Fruit fly (Drosophila melanogaster) whole organism, prepupa: ENCODE measurements around the gene yps.

Source experiments
- Blimp-1 ChIP-seq: fragments of 200-800 bp; sonication (Bioruptor generic); optimal IDR thresholded peaks from 3 replicates; lab custom pipeline; 2017; ENCODE audit warnings: missing biosample characterization, missing genetic modification characterization, mild to moderate bottlenecking, moderate library complexity, missing genetic modification reagents
- CG10631 ChIP-seq: fragments of 200-800 bp; sonication (Bioruptor generic); optimal IDR thresholded peaks from 2 replicates; lab custom pipeline; 2016; ENCODE audit warnings: missing biosample characterization, missing genetic modification characterization
- CG10669 ChIP-seq: fragments of 200-800 bp; sonication (Bioruptor generic); optimal IDR thresholded peaks from 3 replicates; lab custom pipeline; 2018; ENCODE audit warnings: missing biosample characterization, mild to moderate bottlenecking, missing genetic modification characterization, moderate library complexity
- CG11762 ChIP-seq: fragments of 200-800 bp; sonication (Bioruptor generic); optimal IDR thresholded peaks from 3 replicates; lab custom pipeline; 2016; ENCODE audit warnings: missing biosample characterization, missing genetic modification characterization; ENCODE audit not compliant: insufficient read depth
- CG11902 ChIP-seq: fragments of 200-800 bp; sonication (Bioruptor generic); optimal IDR thresholded peaks from 3 replicates; lab custom pipeline; 2016; ENCODE audit warnings: missing biosample characterization, missing genetic modification characterization
- CG15336 ChIP-seq: fragments of 200-800 bp; sonication (Bioruptor generic); IDR thresholded peaks from 2 replicates; pipeline ENCODE4 v1.3.6; 2022; ENCODE audit warnings: missing biosample characterization, missing genetic modification characterization
- CG1621 ChIP-seq: fragments of 200-800 bp; sonication (Bioruptor generic); optimal IDR thresholded peaks from 3 replicates; lab custom pipeline; 2018; ENCODE audit warnings: missing biosample characterization, mild to moderate bottlenecking, missing genetic modification characterization
- CG16779 ChIP-seq: fragments of 200-800 bp; sonication (Bioruptor generic); optimal IDR thresholded peaks from 3 replicates; lab custom pipeline; 2017; ENCODE audit warnings: missing biosample characterization, mild to moderate bottlenecking, missing genetic modification characterization
- CG3032 ChIP-seq: fragments of 200-800 bp; optimal IDR thresholded peaks from 2 replicates; lab custom pipeline; 2019; ENCODE audit warnings: missing biosample characterization, mild to moderate bottlenecking, missing genetic modification characterization, moderate library complexity
- CG31627 ChIP-seq: fragments of 200-800 bp; sonication (Bioruptor generic); optimal IDR thresholded peaks from 3 replicates; lab custom pipeline; 2016; ENCODE audit warnings: missing biosample characterization, missing genetic modification characterization
- CG32006 ChIP-seq: fragments of 200-800 bp; sonication (Bioruptor generic); optimal IDR thresholded peaks from 3 replicates; lab custom pipeline; 2017; ENCODE audit warnings: missing biosample characterization, mild to moderate bottlenecking, missing genetic modification characterization
- CG3919 ChIP-seq: fragments of 200-800 bp; sonication (Bioruptor generic); optimal IDR thresholded peaks from 3 replicates; lab custom pipeline; 2016; ENCODE audit warnings: missing biosample characterization, missing genetic modification characterization
- CG4318 ChIP-seq: fragments of 200-800 bp; sonication (Bioruptor generic); optimal IDR thresholded peaks from 3 replicates; lab custom pipeline; 2017; ENCODE audit warnings: missing biosample characterization, mild to moderate bottlenecking, missing genetic modification characterization
- CG6163 ChIP-seq: fragments of 200-800 bp; sonication (Bioruptor generic); IDR thresholded peaks from 3 replicates; pipeline ENCODE4 v1.3.6; 2022; ENCODE audit warnings: missing biosample characterization, missing genetic modification characterization
- CG6276 ChIP-seq: fragments of 200-800 bp; sonication (Bioruptor generic); optimal IDR thresholded peaks from 2 replicates; lab custom pipeline; 2017; ENCODE audit warnings: missing biosample characterization, mild to moderate bottlenecking, missing genetic modification characterization
- CG6792 ChIP-seq: fragments of 200-800 bp; sonication (Bioruptor generic); optimal IDR thresholded peaks from 3 replicates; lab custom pipeline; 2016; ENCODE audit warnings: missing biosample characterization, missing genetic modification characterization
- CG6854 ChIP-seq: fragments of 200-800 bp; sonication (Bioruptor generic); optimal IDR thresholded peaks from 2 replicates; lab custom pipeline; 2017; ENCODE audit warnings: missing biosample characterization, mild to moderate bottlenecking, missing genetic modification characterization
- CG7368 ChIP-seq: fragments of 200-800 bp; sonication (Bioruptor generic); optimal IDR thresholded peaks from 3 replicates; lab custom pipeline; 2016; ENCODE audit warnings: missing biosample characterization, missing genetic modification characterization
- CG8119 ChIP-seq: fragments of 200-800 bp; sonication (Bioruptor generic); IDR thresholded peaks from 3 replicates; pipeline ENCODE4 v1.3.6; 2022; ENCODE audit warnings: missing biosample characterization, missing genetic modification characterization
- CG8632 ChIP-seq: fragments of 200-800 bp; sonication (Bioruptor generic); optimal IDR thresholded peaks from 3 replicates; lab custom pipeline; 2016; ENCODE audit warnings: missing biosample characterization, missing genetic modification characterization
- CG9139 ChIP-seq: fragments of 200-800 bp; sonication (Bioruptor generic); optimal IDR thresholded peaks from 3 replicates; lab custom pipeline; 2017; ENCODE audit warnings: missing biosample characterization, mild to moderate bottlenecking, missing genetic modification characterization
- Eip75B ChIP-seq: fragments of 200-800 bp; sonication (Bioruptor generic); optimal IDR thresholded peaks from 3 replicates; lab custom pipeline; 2016; ENCODE audit warnings: missing biosample characterization, missing genetic modification characterization
- Eip78C ChIP-seq: fragments of 200-800 bp; sonication (Bioruptor generic); peaks from one replicate; lab custom pipeline; 2016; ENCODE audit warnings: missing biosample characterization, missing genetic modification characterization
- Ets21C ChIP-seq: fragments of 200-800 bp; sonication (Bioruptor generic); optimal IDR thresholded peaks from 3 replicates; lab custom pipeline; 2016; ENCODE audit warnings: missing biosample characterization, missing genetic modification characterization
- Ets96B ChIP-seq: fragments of 200-800 bp; optimal IDR thresholded peaks from 2 replicates; lab custom pipeline; 2019; ENCODE audit warnings: missing biosample characterization, mild to moderate bottlenecking, missing genetic modification characterization, moderate library complexity
- Gug ChIP-seq: fragments of 200-800 bp; sonication (Bioruptor generic); IDR thresholded peaks from 2 replicates; pipeline ENCODE4 v1.3.6; 2022; ENCODE audit warnings: missing biosample characterization, missing genetic modification characterization
- Hr38 ChIP-seq: sonication (Bioruptor generic); optimal IDR thresholded peaks from 2 replicates; lab custom pipeline; 2016; ENCODE audit warnings: missing biosample characterization, missing genetic modification characterization
- Lpt ChIP-seq: fragments of 200-800 bp; sonication (Bioruptor generic); optimal IDR thresholded peaks from 3 replicates; lab custom pipeline; 2016; ENCODE audit warnings: missing biosample characterization, missing genetic modification characterization
- Met ChIP-seq: fragments of 200-800 bp; sonication (Bioruptor generic); optimal IDR thresholded peaks from 3 replicates; lab custom pipeline; 2016; ENCODE audit warnings: missing biosample characterization, missing genetic modification characterization
- OdsH ChIP-seq: fragments of 200-800 bp; sonication (Bioruptor generic); optimal IDR thresholded peaks from 3 replicates; lab custom pipeline; 2016; ENCODE audit warnings: missing biosample characterization, missing genetic modification characterization
- Smox ChIP-seq: fragments of 200-800 bp; sonication (Bioruptor generic); optimal IDR thresholded peaks from 3 replicates; lab custom pipeline; 2016; ENCODE audit warnings: missing biosample characterization, missing genetic modification characterization
- Sox14 ChIP-seq: fragments of 200-800 bp; sonication (Bioruptor generic); optimal IDR thresholded peaks from 3 replicates; lab custom pipeline; 2016; ENCODE audit warnings: missing biosample characterization, missing genetic modification characterization
- achi ChIP-seq: fragments of 200-800 bp; sonication (Bioruptor generic); optimal IDR thresholded peaks from 3 replicates; lab custom pipeline; 2016; ENCODE audit warnings: missing biosample characterization, missing genetic modification characterization
- acj6 ChIP-seq: fragments of 200-800 bp; sonication (Bioruptor generic); optimal IDR thresholded peaks from 3 replicates; lab custom pipeline; 2016; ENCODE audit warnings: missing biosample characterization, missing genetic modification characterization
- cyc ChIP-seq: fragments of 200-800 bp; sonication (Bioruptor generic); optimal IDR thresholded peaks from 3 replicates; lab custom pipeline; 2016; ENCODE audit warnings: missing biosample characterization, missing genetic modification characterization
- dac ChIP-seq: fragments of 200-800 bp; sonication (Bioruptor generic); optimal IDR thresholded peaks from 2 replicates; lab custom pipeline; 2017; ENCODE audit warnings: missing biosample characterization, mild to moderate bottlenecking, missing genetic modification characterization
- dsx ChIP-seq: fragments of 200-800 bp; optimal IDR thresholded peaks from 3 replicates; lab custom pipeline; 2019; ENCODE audit warnings: missing biosample characterization, mild to moderate bottlenecking, missing genetic modification characterization, moderate library complexity; ENCODE audit not compliant: poor library complexity, severe bottlenecking
- eg ChIP-seq: fragments of 200-800 bp; sonication (Bioruptor generic); IDR thresholded peaks from 3 replicates; pipeline ENCODE4 v1.3.6; 2022; ENCODE audit warnings: missing biosample characterization, missing genetic modification characterization
- fd59A ChIP-seq: fragments of 200-800 bp; sonication (Bioruptor generic); optimal IDR thresholded peaks from 2 replicates; lab custom pipeline; 2017; ENCODE audit warnings: missing biosample characterization, mild to moderate bottlenecking, missing genetic modification characterization, missing genetic modification reagents
- fd85E ChIP-seq: fragments of 200-800 bp; sonication (Bioruptor generic); optimal IDR thresholded peaks from 3 replicates; lab custom pipeline; 2016; ENCODE audit warnings: missing biosample characterization, missing genetic modification characterization
- lz ChIP-seq: fragments of 200-800 bp; sonication (Bioruptor generic); optimal IDR thresholded peaks from 3 replicates; lab custom pipeline; 2016; ENCODE audit warnings: missing biosample characterization, missing genetic modification characterization
- pdm3 ChIP-seq: fragments of 200-800 bp; sonication (Bioruptor generic); optimal IDR thresholded peaks from 3 replicates; lab custom pipeline; 2016; ENCODE audit warnings: missing biosample characterization, missing genetic modification characterization
- salr ChIP-seq, 2 experiments: fragments of 200-800 bp; sonication (Bioruptor generic); optimal IDR thresholded peaks; 3 replicates each; lab custom pipeline; 2016 to 2018; ENCODE audit warnings: missing biosample characterization in 2 of 2, missing genetic modification characterization in 2 of 2, mild to moderate bottlenecking in 1 of 2
- spab ChIP-seq: fragments of 200-800 bp; sonication (Bioruptor generic); optimal IDR thresholded peaks from 2 replicates; lab custom pipeline; 2017; ENCODE audit warnings: missing biosample characterization, mild to moderate bottlenecking, missing genetic modification characterization, missing genetic modification reagents
- ss ChIP-seq, 2 experiments: fragments of 200-800 bp; sonication (Bioruptor generic); optimal IDR thresholded peaks; 2 replicates in 1 of 2; 3 replicates in 1 of 2; lab custom pipeline; 2017 to 2018; ENCODE audit warnings: mild to moderate bottlenecking in 2 of 2, missing biosample characterization in 2 of 2, missing genetic modification characterization in 2 of 2, moderate library complexity in 1 of 2
- svp ChIP-seq: fragments of 200-800 bp; sonication (Bioruptor generic); peaks from one replicate; lab custom pipeline; 2016; ENCODE audit warnings: missing biosample characterization, missing genetic modification characterization
- vri ChIP-seq: fragments of 200-800 bp; sonication (Bioruptor generic); optimal IDR thresholded peaks from 3 replicates; lab custom pipeline; 2016; ENCODE audit warnings: missing biosample characterization, mild to moderate bottlenecking, missing genetic modification characterization

The yps gene

DNA sequence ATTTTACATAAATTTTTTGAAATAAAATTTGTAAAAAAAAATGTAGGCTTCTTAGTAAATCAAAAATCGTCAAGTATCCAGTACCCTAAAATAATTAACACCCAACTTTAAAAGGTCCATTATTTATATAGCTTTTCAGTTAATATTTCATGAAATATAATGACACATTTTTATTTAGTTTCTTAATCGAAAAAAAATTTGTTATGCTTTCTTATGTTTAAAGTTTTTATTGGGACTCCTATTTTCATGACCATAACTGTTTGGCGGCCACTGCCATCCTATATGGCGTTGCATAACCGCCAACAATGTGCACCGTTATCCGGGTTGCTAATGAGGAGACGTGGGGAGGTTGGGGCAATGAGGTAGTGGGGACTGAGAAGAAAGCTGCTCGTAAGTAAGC, 16.4 kb downstream of the yps start (continued):
- TF ChIP-seq dsx (no peak), Smox (GFP tag; lab: Kevin White, UChicago) (no peak), Hr38 (GFP tag; lab: Kevin White, UChicago) (no peak), CG16779 (no peak), CG10631 (GFP tag; lab: Kevin White, UChicago) (peak; percentile 0), achi (GFP tag; lab: Kevin White, UChicago) (no peak), pdm3 (GFP tag; lab: Kevin White, UChicago) (no peak), CG7368 (no peak), CG31627 (GFP tag; lab: Kevin White, UChicago) (no peak), ss (GFP tag; optimal IDR thresholded peaks at IDR 0.05; lab: Kevin White, UChicago) (no peak), Lpt (GFP tag; lab: Kevin White, UChicago) (no peak), cyc (GFP tag; lab: Kevin White, UChicago) (no peak), Ets96B (no peak)

- TF ChIP-seq svp (GFP tag; lab: Kevin White, UChicago) (peak; percentile 25), ss (GFP tag; optimal IDR thresholded peaks at IDR 0.05; lab: Kevin White, UChicago) (no peak)
Observed at dm6 chr3L:12107378-12107777, 17.6 kb downstream of the yps start.

DNA sequence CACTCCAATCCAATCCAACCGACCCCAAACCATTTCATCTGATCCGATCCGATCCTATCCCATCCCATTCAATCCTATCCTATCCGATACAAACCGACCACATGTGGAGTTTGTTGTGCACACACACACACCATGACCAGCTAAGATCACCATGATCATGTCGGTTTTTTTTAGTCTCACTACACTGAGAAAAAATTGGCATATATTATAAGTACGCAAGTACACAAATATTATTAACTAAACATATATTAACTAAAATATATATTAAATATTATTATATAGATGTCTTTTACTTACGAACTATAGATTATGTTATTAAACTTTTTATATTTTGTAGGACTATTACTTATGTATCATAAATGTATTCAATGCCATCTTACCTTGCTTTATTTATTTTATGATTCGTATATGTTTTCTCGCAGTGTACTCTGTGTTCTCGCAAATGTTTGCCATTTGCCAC, 23.0 kb downstream of the yps start:
- TF ChIP-seq acj6 (GFP tag; lab: Kevin White, UChicago), result peak; percentile 59
- peak; percentile 59 for TF ChIP-seq spab (GFP tag; lab: Kevin White, UChicago)
- TF ChIP-seq salr (GFP tag; optimal IDR thresholded peaks at IDR 0.05; lab: Kevin White, UChicago), result peak in 1 of 2 experiments; percentile 72
- peak; percentile 87 for TF ChIP-seq CG32006 (GFP tag; lab: Kevin White, UChicago)
- TF ChIP-seq OdsH, result peak; percentile 71
- peak; percentile 67 for TF ChIP-seq CG4318
- TF ChIP-seq Smox (GFP tag; lab: Kevin White, UChicago), result peak; percentile 10
- peak; percentile 63 for TF ChIP-seq CG6276 (GFP tag; lab: Kevin White, UChicago)
- TF ChIP-seq lz (GFP tag; lab: Kevin White, UChicago), result peak; percentile 3
- peak; percentile 49 for TF ChIP-seq svp (GFP tag; lab: Kevin White, UChicago)
- no peak for TF ChIP-seq CG16779
- TF ChIP-seq CG31627 (GFP tag; lab: Kevin White, UChicago), result no peak
- peak; percentile 55 for TF ChIP-seq CG10669
- peak; percentile 46 for TF ChIP-seq CG9139 (GFP tag; lab: Kevin White, UChicago)
- peak; percentile 45 for TF ChIP-seq Gug (GFP tag; lab: Robert Waterston, UW)
- TF ChIP-seq Blimp-1 (GFP tag; lab: Kevin White, UChicago), result no peak
- TF ChIP-seq CG10631 (GFP tag; lab: Kevin White, UChicago), result peak; percentile 68
- TF ChIP-seq CG8632, result peak; percentile 67
- no peak for TF ChIP-seq CG6854 (GFP tag; lab: Kevin White, UChicago)
- peak; percentile 47 for TF ChIP-seq fd59A (GFP tag; lab: Kevin White, UChicago)
- peak; percentile 2 for TF ChIP-seq CG7368
- TF ChIP-seq Eip75B (GFP tag; lab: Kevin White, UChicago), result peak; percentile 5
- peak; percentile 20; the same call in 1 of the 3 replicates for TF ChIP-seq CG6163 (GFP tag; lab: Robert Waterston, UW)
- no peak for TF ChIP-seq CG1621 (tag; lab: Kevin White, UChicago)
- TF ChIP-seq CG11762 (GFP tag; lab: Kevin White, UChicago), result peak; percentile 46
- TF ChIP-seq Eip78C (GFP tag; lab: Kevin White, UChicago), result peak; percentile 83
- peak; percentile 80 for TF ChIP-seq CG3032
- peak; percentile 82 for TF ChIP-seq CG15336 (GFP tag; lab: Robert Waterston, UW)
- TF ChIP-seq CG6792 (GFP tag; lab: Kevin White, UChicago), result peak; percentile 45
- no peak for TF ChIP-seq CG11902 (GFP tag; lab: Kevin White, UChicago)
- peak; percentile 15 for TF ChIP-seq Met (GFP tag; lab: Kevin White, UChicago)
- peak; percentile 82 for TF ChIP-seq CG8119 (GFP tag; lab: Robert Waterston, UW)
- TF ChIP-seq ss (GFP tag; optimal IDR thresholded peaks at IDR 0.05; lab: Kevin White, UChicago), result peak; percentile 50 to 52
- TF ChIP-seq fd85E (GFP tag; lab: Kevin White, UChicago), result no peak
- TF ChIP-seq pdm3 (GFP tag; lab: Kevin White, UChicago), result peak; percentile 17
- no peak for TF ChIP-seq Sox14 (GFP tag; lab: Kevin White, UChicago)
- TF ChIP-seq eg (GFP tag; lab: Robert Waterston, UW), result peak; percentile 44; the same call in 1 of the 3 replicates
- no peak for TF ChIP-seq vri (GFP tag; lab: Kevin White, UChicago)
- no peak for TF ChIP-seq Hr38 (GFP tag; lab: Kevin White, UChicago)
- peak; percentile 20 for TF ChIP-seq dac (GFP tag; lab: Kevin White, UChicago)
- no peak for TF ChIP-seq Ets21C
- peak; percentile 55 for TF ChIP-seq CG3919 (GFP tag; lab: Kevin White, UChicago)
